Worm (Caenorhabditis elegans) whole organism, L2 larva: ENCODE measurements around the gene col-172.

ENCODE experiments used
- C34F6.9 ChIP-seq: fragments of 150-350 bp; optimal IDR thresholded peaks from 2 replicates; lab custom pipeline; 2014; ENCODE audit warnings: missing biosample characterization, missing genetic modification characterization
- F13H6.1 ChIP-seq: sonication (generic microtip); optimal IDR thresholded peaks from 2 replicates; lab custom pipeline; 2016; ENCODE audit warnings: missing genetic modification characterization, missing compliant biosample characterization
- R02D3.7 ChIP-seq: fragments of 150-350 bp; optimal IDR thresholded peaks from 2 replicates; lab custom pipeline; 2014; ENCODE audit warnings: missing biosample characterization, missing genetic modification characterization
- Y55F3AM.14 ChIP-seq: fragments of 200-800 bp; sonication (Bioruptor generic); optimal IDR thresholded peaks from 2 replicates; lab custom pipeline; 2018; ENCODE audit warnings: mild to moderate bottlenecking, missing genetic modification characterization, missing compliant biosample characterization
- ZK546.5 ChIP-seq: sonication (generic microtip); optimal IDR thresholded peaks from 2 replicates; lab custom pipeline; 2017; ENCODE audit warnings: missing biosample characterization, missing genetic modification characterization
- alr-1 ChIP-seq: fragments of 150-350 bp; optimal IDR thresholded peaks from 2 replicates; lab custom pipeline; 2014; ENCODE audit warnings: missing biosample characterization, missing genetic modification characterization
- aly-2 ChIP-seq: fragments of 150-350 bp; optimal IDR thresholded peaks from 2 replicates; lab custom pipeline; 2014; ENCODE audit warnings: missing biosample characterization, missing genetic modification characterization
- ama-1 ChIP-seq: fragments of 150-350 bp; optimal IDR thresholded peaks from 2 replicates; lab custom pipeline; 2018; ENCODE audit warnings: inconsistent platforms
- blmp-1 ChIP-seq: sonication (generic microtip); optimal IDR thresholded peaks from 2 replicates; lab custom pipeline; 2017; ENCODE audit warnings: missing genetic modification characterization, mild to moderate bottlenecking, missing compliant biosample characterization, antibody characterized with exemption, moderate library complexity; ENCODE audit not compliant: insufficient read depth
- ceh-16 ChIP-seq: fragments of 150-350 bp; optimal IDR thresholded peaks from 2 replicates; lab custom pipeline; 2014; ENCODE audit warnings: missing biosample characterization, missing genetic modification characterization
- ceh-82 ChIP-seq: fragments of 150-350 bp; optimal IDR thresholded peaks from 2 replicates; lab custom pipeline; 2014; ENCODE audit warnings: missing biosample characterization, missing genetic modification characterization
- crh-2 ChIP-seq: sonication (generic microtip); optimal IDR thresholded peaks from 2 replicates; lab custom pipeline; 2017; ENCODE audit warnings: missing biosample characterization, missing genetic modification characterization
- dmd-4 ChIP-seq: sonication (generic microtip); optimal IDR thresholded peaks from 2 replicates; lab custom pipeline; 2017; ENCODE audit warnings: missing biosample characterization, missing genetic modification characterization
- elt-1 ChIP-seq: fragments of 150-350 bp; optimal IDR thresholded peaks from 2 replicates; lab custom pipeline; 2014; ENCODE audit warnings: missing biosample characterization, missing genetic modification characterization
- elt-3 ChIP-seq: sonication (generic microtip); optimal IDR thresholded peaks from 2 replicates; lab custom pipeline; 2017; ENCODE audit warnings: missing biosample characterization, missing genetic modification characterization
- fos-1 ChIP-seq: fragments of 150-350 bp; optimal IDR thresholded peaks from 2 replicates; lab custom pipeline; 2014; ENCODE audit warnings: missing biosample characterization, missing genetic modification characterization
- gmeb-1 ChIP-seq: fragments of 150-350 bp; optimal IDR thresholded peaks from 2 replicates; lab custom pipeline; 2014; ENCODE audit warnings: missing biosample characterization, missing genetic modification characterization
- lin-11 ChIP-seq: fragments of 150-350 bp; sonication (generic microtip); optimal IDR thresholded peaks from 2 replicates; lab custom pipeline; 2014; ENCODE audit warnings: missing biosample characterization, missing genetic modification characterization, inconsistent platforms, mixed read lengths
- lin-13 ChIP-seq: fragments of 150-350 bp; optimal IDR thresholded peaks from 2 replicates; lab custom pipeline; 2014; ENCODE audit warnings: missing biosample characterization, missing genetic modification reagents, missing genetic modification characterization
- lsy-2 ChIP-seq, 2 experiments: fragments of 150-350 bp in 1 of 2; sonication (generic microtip) in 1 of 2; optimal IDR thresholded peaks; 2 replicates each; lab custom pipeline; 2014 to 2017; ENCODE audit warnings: missing biosample characterization in 2 of 2, missing genetic modification characterization in 2 of 2
- mab-5 ChIP-seq: fragments of 150-350 bp; optimal IDR thresholded peaks from 2 replicates; lab custom pipeline; 2014; ENCODE audit warnings: missing biosample characterization, missing genetic modification characterization
- mbf-1 ChIP-seq: sonication (generic microtip); optimal IDR thresholded peaks from 2 replicates; lab custom pipeline; 2017; ENCODE audit warnings: missing biosample characterization, missing genetic modification characterization
- nhr-10 ChIP-seq: sonication (generic microtip); optimal IDR thresholded peaks from 2 replicates; lab custom pipeline; 2017; ENCODE audit warnings: missing biosample characterization, missing genetic modification characterization
- nhr-11 ChIP-seq: fragments of 150-350 bp; optimal IDR thresholded peaks from 2 replicates; lab custom pipeline; 2014; ENCODE audit warnings: missing biosample characterization, missing genetic modification characterization
- nhr-12 ChIP-seq: fragments of 150-350 bp; optimal IDR thresholded peaks from 2 replicates; lab custom pipeline; 2014; ENCODE audit warnings: missing biosample characterization, missing genetic modification characterization
- nhr-129 ChIP-seq: fragments of 150-350 bp; optimal IDR thresholded peaks from 2 replicates; lab custom pipeline; 2014; ENCODE audit warnings: missing biosample characterization, missing genetic modification characterization
- nhr-21 ChIP-seq: fragments of 150-350 bp; optimal IDR thresholded peaks from 2 replicates; lab custom pipeline; 2014; ENCODE audit warnings: missing biosample characterization, missing genetic modification characterization
- nhr-23 ChIP-seq: fragments of 150-350 bp; optimal IDR thresholded peaks from 2 replicates; lab custom pipeline; 2014; ENCODE audit warnings: missing biosample characterization, missing genetic modification reagents, missing genetic modification characterization
- nhr-237 ChIP-seq: fragments of 150-350 bp; optimal IDR thresholded peaks from 2 replicates; lab custom pipeline; 2014; ENCODE audit warnings: missing biosample characterization, missing genetic modification characterization
- nhr-25 ChIP-seq: fragments of 150-350 bp; sonication (generic microtip); optimal IDR thresholded peaks from 3 replicates; lab custom pipeline; 2014; ENCODE audit warnings: missing biosample characterization, missing genetic modification characterization
- nhr-6 ChIP-seq: fragments of 150-350 bp; optimal IDR thresholded peaks from 2 replicates; lab custom pipeline; 2014; ENCODE audit warnings: missing biosample characterization, missing genetic modification characterization
- nhr-77 ChIP-seq: fragments of 150-350 bp; optimal IDR thresholded peaks from 2 replicates; lab custom pipeline; 2014; ENCODE audit warnings: missing biosample characterization, missing genetic modification characterization
- peb-1 ChIP-seq: fragments of 150-350 bp; optimal IDR thresholded peaks from 2 replicates; lab custom pipeline; 2014; ENCODE audit warnings: missing biosample characterization, missing genetic modification characterization
- sem-4 ChIP-seq: fragments of 150-350 bp; optimal IDR thresholded peaks from 2 replicates; lab custom pipeline; 2014; ENCODE audit warnings: missing biosample characterization, missing genetic modification reagents, missing genetic modification characterization
- skn-1 ChIP-seq: sonication (generic microtip); optimal IDR thresholded peaks from 2 replicates; lab custom pipeline; 2017; ENCODE audit warnings: missing biosample characterization, missing genetic modification characterization
- sma-3 ChIP-seq: sonication (generic microtip); optimal IDR thresholded peaks from 2 replicates; lab custom pipeline; 2016; ENCODE audit warnings: missing genetic modification reagents, missing genetic modification characterization, missing compliant biosample characterization
- sma-9 ChIP-seq, 2 experiments: fragments of 150-350 bp in 1 of 2; sonication (generic microtip) in 1 of 2; optimal IDR thresholded peaks; 2 replicates each; lab custom pipeline; 2014 to 2016; ENCODE audit warnings: missing genetic modification characterization in 2 of 2, mild to moderate bottlenecking in 1 of 2, missing biosample characterization in 1 of 2, missing compliant biosample characterization in 1 of 2, missing genetic modification reagents in 1 of 2, moderate library complexity in 1 of 2
- snpc-4 ChIP-seq: fragments of 150-350 bp; optimal IDR thresholded peaks from 2 replicates; lab custom pipeline; 2014; ENCODE audit warnings: missing biosample characterization, missing genetic modification characterization
- unc-39 ChIP-seq: fragments of 150-350 bp; optimal IDR thresholded peaks from 2 replicates; lab custom pipeline; 2014; ENCODE audit warnings: missing biosample characterization, missing genetic modification characterization
- unc-55 ChIP-seq: fragments of 150-350 bp; sonication (generic microtip); optimal IDR thresholded peaks from 3 replicates; lab custom pipeline; 2014; ENCODE audit warnings: missing biosample characterization, missing genetic modification reagents, missing genetic modification characterization
- unc-62 ChIP-seq: fragments of 150-350 bp; optimal IDR thresholded peaks from 2 replicates; lab custom pipeline; 2014; ENCODE audit warnings: missing biosample characterization, missing genetic modification reagents, missing genetic modification characterization
- zag-1 ChIP-seq: fragments of 150-350 bp; optimal IDR thresholded peaks from 2 replicates; lab custom pipeline; 2014; ENCODE audit warnings: missing biosample characterization, missing genetic modification characterization
- ztf-11 ChIP-seq: sonication (generic microtip); optimal IDR thresholded peaks from 2 replicates; lab custom pipeline; 2017; ENCODE audit warnings: missing biosample characterization, missing genetic modification characterization
- ztf-4 ChIP-seq: fragments of 150-350 bp; optimal IDR thresholded peaks from 2 replicates; lab custom pipeline; 2014; ENCODE audit warnings: missing biosample characterization, missing genetic modification characterization

Gene col-172

DNA sequence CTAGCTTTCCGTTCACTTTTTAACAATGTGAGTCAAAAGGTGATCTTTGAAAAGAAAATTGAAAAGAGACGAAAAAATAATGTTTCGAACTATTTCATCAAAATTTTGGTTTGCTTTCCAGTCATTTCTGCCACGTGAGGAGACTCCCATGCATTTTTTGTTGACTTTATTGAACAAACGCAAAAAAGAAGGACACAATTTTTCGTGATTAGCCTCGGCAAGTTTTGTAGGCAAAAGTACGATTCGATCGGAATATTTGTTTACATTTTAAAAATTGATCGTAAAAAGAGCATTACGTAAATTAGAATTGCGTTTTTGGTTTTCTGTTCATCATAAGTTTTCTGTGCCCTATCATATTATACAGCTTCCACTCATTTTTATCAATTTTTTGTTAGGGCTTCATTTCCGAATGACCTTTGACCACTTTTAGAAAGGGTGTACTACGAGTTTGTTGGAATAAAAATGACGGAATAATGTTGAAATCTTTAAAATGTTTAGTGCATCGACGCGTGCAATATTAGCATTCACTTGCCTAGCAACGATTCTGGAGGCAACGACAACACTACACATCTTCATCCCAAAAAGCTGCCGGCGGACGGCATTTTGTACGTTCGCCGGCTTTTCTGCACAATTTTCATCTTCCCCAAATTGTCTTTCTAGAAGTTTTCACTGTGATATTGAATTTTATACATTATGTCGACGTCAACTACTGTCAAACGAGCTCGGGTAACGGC is 27.5 kb upstream of the col-172 start, which contains the start of gene C56E10.3:
TSS of gene C56E10.3 (plus strand) at position 684 of the 734 bp plus-strand sequence.
- TF ChIP-seq snpc-4 (no peak), nhr-12 (no peak), C34F6.9 (peak; percentile 18), alr-1 (no peak), mbf-1 (tag; lab: Kevin White, UChicago) (no peak), fos-1 (tag; lab: Kevin White, UChicago) (peak; percentile 38), dmd-4 (tag; lab: Kevin White, UChicago) (no peak), nhr-21 (tag; lab: Kevin White, UChicago) (no peak), aly-2 (tag; lab: Kevin White, UChicago) (no peak), mab-5 (tag; lab: Kevin White, UChicago) (no peak), nhr-25 (tag; lab: Kevin White, UChicago) (no peak), elt-1 (tag; lab: Kevin White, UChicago) (no peak), unc-39 (no peak), gmeb-1 (peak; percentile 50), nhr-6 (tag; lab: Kevin White, UChicago) (no peak), F13H6.1 (peak; percentile 70), nhr-129 (tag; lab: Kevin White, UChicago) (peak; percentile 37), nhr-237 (no peak), nhr-11 (tag; lab: Kevin White, UChicago) (no peak), blmp-1 (tag; lab: Kevin White, UChicago) (no peak), sma-9 (GFP tag; optimal IDR thresholded peaks at IDR 0.05; lab: Kevin White, UChicago) (peak; percentile 72), sma-9 (tag; optimal IDR thresholded peaks at IDR 0.05; lab: Kevin White, UChicago) (no peak), peb-1 (tag; lab: Kevin White, UChicago) (no peak), elt-3 (tag; lab: Kevin White, UChicago) (no peak), ztf-4 (tag; lab: Kevin White, UChicago) (no peak), sma-3 (GFP tag; lab: Kevin White, UChicago) (no peak), ceh-16 (no peak), lin-11 (tag; lab: Kevin White, UChicago) (no peak), ama-1 (lab: Kevin White, UChicago) (no peak), lsy-2 (tag; optimal IDR thresholded peaks at IDR 0.05; lab: Kevin White, UChicago) (no peak), sem-4 (tag; lab: Kevin White, UChicago) (no peak), lin-13 (no peak), nhr-23 (no peak), R02D3.7 (tag; lab: Kevin White, UChicago) (no peak), nhr-77 (tag; lab: Kevin White, UChicago) (no peak), zag-1 (tag; lab: Kevin White, UChicago) (no peak), ztf-11 (tag; lab: Kevin White, UChicago) (no peak), unc-62 (GFP tag; lab: Kevin White, UChicago) (no peak), skn-1 (tag; lab: Kevin White, UChicago) (peak; percentile 13), unc-55 (GFP tag; lab: Kevin White, UChicago) (no peak), Y55F3AM.14 (GFP tag; lab: Kevin White, UChicago) (no peak), crh-2 (peak; percentile 62), nhr-10 (tag; lab: Kevin White, UChicago) (no peak), ZK546.5 (tag; lab: Kevin White, UChicago) (no peak)
- TF ChIP-seq, all 48 proteins: peak for 8

DNA sequence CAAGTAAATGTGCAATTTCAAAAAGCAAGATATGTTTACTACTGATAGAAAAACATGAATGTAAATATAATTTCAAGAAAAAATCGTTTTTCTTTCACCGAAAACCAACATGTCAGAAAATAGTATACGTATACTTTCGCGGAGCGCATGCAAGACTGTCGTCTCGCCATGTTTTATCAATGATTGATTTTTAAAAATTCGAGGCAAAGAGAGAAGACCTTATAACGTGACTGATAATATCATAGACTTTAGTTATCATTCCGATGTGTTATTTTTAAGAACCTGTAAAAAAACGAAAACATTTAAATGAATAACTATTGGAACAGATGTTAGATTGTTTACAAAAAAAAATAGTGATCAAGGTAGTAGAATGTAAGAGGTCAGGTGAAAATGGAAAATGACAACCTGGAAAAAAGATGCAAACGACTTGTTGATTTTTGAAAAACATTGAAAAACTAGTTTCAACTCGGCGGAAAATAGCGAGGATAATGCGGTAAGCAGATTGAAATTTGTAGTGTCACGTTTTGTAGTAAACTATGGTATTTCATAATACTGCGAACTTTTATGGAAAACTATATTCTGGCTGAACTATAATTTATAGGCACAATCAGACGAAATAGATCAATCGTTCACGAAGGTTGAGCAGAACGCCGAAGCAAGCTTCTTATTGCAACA is 26.1 kb upstream of the col-172 start:
- TF ChIP-seq crh-2 (peak; percentile 12), ceh-82 (tag; lab: Kevin White, UChicago) (no peak), ztf-4 (tag; lab: Kevin White, UChicago) (no peak), sma-9 (GFP tag; optimal IDR thresholded peaks at IDR 0.05; lab: Kevin White, UChicago) (peak; percentile 53), sma-9 (tag; optimal IDR thresholded peaks at IDR 0.05; lab: Kevin White, UChicago) (no peak), dmd-4 (tag; lab: Kevin White, UChicago) (no peak), fos-1 (tag; lab: Kevin White, UChicago) (peak; percentile 16)
